Fruit fly (Drosophila melanogaster): ENCODE measurements around the gene CG7016.
A peak's percentile ranks its signal among the peaks of the same experiment; 100 is the strongest.

CG7016 gene

DNA sequence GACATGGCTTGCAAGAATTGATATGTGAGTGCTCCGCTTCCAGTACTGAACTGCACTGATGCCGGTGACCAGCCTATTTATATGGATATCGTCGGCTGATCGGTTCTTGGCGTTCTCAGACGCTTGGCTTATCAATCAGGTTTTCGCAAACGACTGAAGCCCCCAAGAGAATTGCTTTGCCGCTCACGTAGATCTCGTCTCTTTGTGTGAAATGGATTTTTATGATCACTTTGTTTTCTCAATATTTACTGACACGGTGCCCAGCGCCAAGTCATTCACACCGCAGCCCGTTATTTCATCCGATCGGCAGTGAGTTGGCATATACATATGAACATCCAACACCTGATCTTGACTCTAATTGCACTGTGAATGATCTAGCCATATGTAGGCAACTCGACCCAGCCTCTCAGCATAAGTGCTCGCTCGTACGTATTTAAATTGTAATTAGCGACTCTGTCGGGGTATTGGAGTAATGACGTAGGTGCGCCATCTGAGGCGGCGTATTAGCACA, 2.4 kb upstream of the CG7016 start, which contains the start of gene CG13639:
Gene CG13639, minus strand, starts transcription at position 51 of the 511 bp plus-strand sequence.
- TF ChIP-seq h (GFP tag; optimal IDR thresholded peaks at IDR 0.05) (peak; percentile 11), fru (GFP tag; optimal IDR thresholded peaks at IDR 0.05) (no peak)

DNA sequence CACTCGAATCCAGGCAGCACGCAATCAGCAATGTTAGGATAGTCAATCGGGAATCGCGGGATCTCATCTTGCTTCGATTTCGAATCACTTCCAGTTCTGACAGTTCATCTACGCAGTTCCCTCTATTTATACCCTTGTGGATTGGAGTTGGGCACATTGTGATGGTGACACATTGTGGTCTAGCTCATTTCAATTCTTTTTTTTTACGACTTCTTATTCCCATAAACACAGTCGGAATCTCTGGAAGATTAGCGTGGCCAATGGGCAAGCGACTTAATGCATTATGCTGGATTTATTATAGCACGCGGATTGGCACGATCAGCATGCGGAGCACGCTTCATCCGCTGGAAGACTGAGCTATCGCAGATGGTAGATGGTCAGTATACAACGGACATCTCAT, 666 bp upstream of the CG7016 start, which contains the start of gene CG13640:
Gene CG13640, minus strand, starts transcription at position 101 of the 400 bp plus-strand sequence.
- TF ChIP-seq Sp1 (GFP tag; optimal IDR thresholded peaks at IDR 0.05) (no peak), CrebA (GFP tag; optimal IDR thresholded peaks at IDR 0.05; ENCODE audit: borderline replicate concordance) (no peak), pan (optimal IDR thresholded peaks at IDR 0.05) (no peak), GATAd (GFP tag; optimal IDR thresholded peaks at IDR 0.05) (no peak), Myc (optimal IDR thresholded peaks at IDR 0.05) (no peak), jim (GFP tag; optimal IDR thresholded peaks at IDR 0.05) (no peak), sage (GFP tag; optimal IDR thresholded peaks at IDR 0.05) (no peak), OdsH (GFP tag; optimal IDR thresholded peaks at IDR 0.05) (no peak), Rel (GFP tag; optimal IDR thresholded peaks at IDR 0.05) (no peak), Rel (tag; optimal IDR thresholded peaks at IDR 0.05) (no peak), brk (GFP tag; optimal IDR thresholded peaks at IDR 0.05) (no peak), Hr83 (GFP tag; optimal IDR thresholded peaks at IDR 0.05; ENCODE audit: poor library complexity, severe bottlenecking) (no peak), usp (GFP tag; optimal IDR thresholded peaks at IDR 0.05) (no peak), dsf (GFP tag; optimal IDR thresholded peaks at IDR 0.05; ENCODE audit: borderline replicate concordance) (no peak), Hr78 (GFP tag; optimal IDR thresholded peaks at IDR 0.05) (no peak)

DNA sequence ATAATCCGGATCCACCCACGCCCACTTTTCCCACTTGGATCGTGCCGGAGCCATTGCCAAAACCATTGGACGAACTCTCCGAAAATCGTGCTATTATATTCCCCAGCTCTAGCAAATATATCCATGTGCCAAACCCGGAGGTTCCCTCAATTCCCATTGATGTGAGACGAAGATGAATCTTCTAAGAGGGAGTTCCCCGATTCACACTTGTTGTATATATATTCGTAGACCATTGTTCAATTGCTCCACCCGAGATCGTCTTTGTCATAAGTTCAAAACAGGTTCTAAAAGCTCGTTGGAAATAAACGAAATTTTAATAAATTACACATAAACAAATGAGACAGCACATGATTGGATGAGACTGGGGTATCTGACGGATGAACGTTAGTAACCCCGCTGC, 1.2 kb downstream of the CG7016 start:
- no peak for TF ChIP-seq Rel (GFP tag; optimal IDR thresholded peaks at IDR 0.05)
- peak; percentile 96 for TF ChIP-seq Rel (tag; optimal IDR thresholded peaks at IDR 0.05)
- TF ChIP-seq N (GFP tag; optimal IDR thresholded peaks at IDR 0.05) = no peak

DNA sequence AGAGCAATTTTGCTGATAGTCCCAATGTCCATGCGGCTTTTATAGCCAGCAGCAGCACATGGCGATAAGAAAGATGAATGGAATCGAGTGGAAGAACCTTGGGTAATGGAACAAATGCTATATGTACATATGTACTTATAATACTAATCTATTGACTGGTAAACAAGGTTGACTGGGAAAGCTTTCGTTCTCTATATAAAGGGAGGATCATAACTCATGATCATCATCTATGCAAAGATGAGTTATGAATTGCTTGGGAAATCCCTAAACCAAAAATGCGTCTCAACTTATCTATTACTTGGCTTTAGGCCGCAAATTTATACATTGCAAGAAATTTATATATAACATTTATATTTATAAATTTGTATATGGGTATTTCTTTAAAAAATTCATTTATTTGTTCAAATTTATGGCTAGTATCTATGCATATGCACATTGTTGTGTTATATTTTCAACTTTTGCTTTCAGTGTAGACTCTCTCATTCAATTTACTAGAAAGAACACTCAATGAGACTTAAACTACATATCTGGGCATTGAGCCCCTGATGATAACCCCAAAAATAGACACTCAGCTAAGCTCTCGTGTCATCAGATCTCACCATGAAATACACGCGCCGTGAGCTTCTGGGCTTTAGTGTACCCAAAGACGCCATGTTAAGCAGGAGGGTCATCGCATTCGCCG, 2.1 kb downstream of the CG7016 start, which contains the start of the genes Srg1 and Elal:
Gene Srg1, minus strand, starts transcription at position 14 of the 682 bp plus-strand sequence.
Gene Elal, plus strand, starts transcription at position 632 of the 682 bp plus-strand sequence.
- no peak for TF ChIP-seq Rel (GFP tag; optimal IDR thresholded peaks at IDR 0.05)
- TF ChIP-seq Rel (tag; optimal IDR thresholded peaks at IDR 0.05) = peak; percentile 73
- no peak for TF ChIP-seq ey (GFP tag; optimal IDR thresholded peaks at IDR 0.05)

DNA sequence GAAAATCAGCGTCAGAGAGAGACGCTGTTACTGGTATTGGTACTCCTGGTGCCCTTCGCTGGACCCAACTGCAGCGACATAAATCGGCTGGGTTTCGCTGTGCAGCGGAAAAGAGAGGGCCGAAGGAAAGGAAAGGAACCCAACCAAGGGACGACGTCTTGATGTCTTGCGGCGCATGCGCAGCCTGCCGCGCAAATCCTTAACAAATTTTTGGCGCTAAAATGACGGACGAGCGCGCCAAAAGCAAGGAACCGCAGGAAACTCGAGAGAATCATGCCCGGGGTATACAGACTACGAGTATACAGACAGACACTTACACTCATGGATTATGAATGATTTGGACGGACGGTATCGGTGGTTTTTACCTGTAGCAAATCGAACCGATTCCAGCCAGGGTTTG, 4.2 kb downstream of the CG7016 start:
- TF ChIP-seq h (GFP tag; optimal IDR thresholded peaks at IDR 0.05) = no peak
- TF ChIP-seq Jra (GFP tag; optimal IDR thresholded peaks at IDR 0.05) = no peak
- no peak for TF ChIP-seq usp (GFP tag; optimal IDR thresholded peaks at IDR 0.05)
- TF ChIP-seq psq (GFP tag; optimal IDR thresholded peaks at IDR 0.05) = no peak
- TF ChIP-seq rgr (GFP tag; optimal IDR thresholded peaks at IDR 0.05) = no peak
- no peak for TF ChIP-seq Hr83 (GFP tag; optimal IDR thresholded peaks at IDR 0.05; ENCODE audit: poor library complexity, severe bottlenecking)
- TF ChIP-seq GATAd (GFP tag; optimal IDR thresholded peaks at IDR 0.05) = no peak
- TF ChIP-seq foxo (GFP tag; optimal IDR thresholded peaks at IDR 0.05) = no peak
- no peak for TF ChIP-seq Hnf4 (GFP tag; optimal IDR thresholded peaks at IDR 0.05)
- no peak for TF ChIP-seq fru (GFP tag; optimal IDR thresholded peaks at IDR 0.05)

DNA sequence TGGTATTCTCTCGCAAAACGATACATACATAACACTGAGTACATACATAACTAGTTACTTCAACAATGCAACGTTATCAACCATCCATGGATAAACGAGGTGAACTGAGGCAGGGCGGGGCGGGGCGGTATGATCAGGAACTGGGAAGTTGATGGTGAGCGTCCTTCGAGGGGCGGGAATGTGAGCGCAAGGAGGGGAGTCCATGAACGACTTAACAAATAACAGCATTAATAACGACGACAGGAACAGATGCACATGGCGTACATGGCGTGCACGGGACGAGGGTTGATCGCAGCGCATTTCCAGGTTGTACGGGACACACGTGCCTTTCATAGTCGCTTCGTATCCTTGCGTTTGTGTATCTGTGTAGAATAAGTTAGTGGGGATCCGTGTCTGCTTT, 5.2 kb downstream of the CG7016 start:
- no peak for TF ChIP-seq br (GFP tag; optimal IDR thresholded peaks at IDR 0.05)
- no peak for TF ChIP-seq brk (GFP tag; optimal IDR thresholded peaks at IDR 0.05)
- no peak for TF ChIP-seq dl (GFP tag; optimal IDR thresholded peaks at IDR 0.05; ENCODE audit: insufficient read depth in 1 of 2, partially characterized antibody in 2 of 2)
- no peak for TF ChIP-seq Vsx2 (GFP tag; optimal IDR thresholded peaks at IDR 0.05; ENCODE audit: partially characterized antibody)
- no peak for TF ChIP-seq Dfd (GFP tag; optimal IDR thresholded peaks at IDR 0.05)
- no peak for TF ChIP-seq GATAd (GFP tag; optimal IDR thresholded peaks at IDR 0.05)
- TF ChIP-seq h (GFP tag; optimal IDR thresholded peaks at IDR 0.05) = no peak
- no peak for TF ChIP-seq dmrt93B (GFP tag; optimal IDR thresholded peaks at IDR 0.05)
- no peak for TF ChIP-seq dsf (GFP tag; optimal IDR thresholded peaks at IDR 0.05; ENCODE audit: borderline replicate concordance)
- no peak for TF ChIP-seq woc (GFP tag; optimal IDR thresholded peaks at IDR 0.05)
- TF ChIP-seq sage (GFP tag; optimal IDR thresholded peaks at IDR 0.05) = no peak
- no peak for TF ChIP-seq OdsH (GFP tag; optimal IDR thresholded peaks at IDR 0.05)
